Fruit fly (Drosophila melanogaster) whole organism: ENCODE measurements around the gene CG6865.

Experiments used
- CG8478 ChIP-seq: fragments of >200 bp; optimal IDR thresholded peaks from 2 replicates; lab custom pipeline; 2018; ENCODE audit warnings: inconsistent platforms
- Dll ChIP-seq: fragments of >200 bp; optimal IDR thresholded peaks from 2 replicates; lab custom pipeline; 2017
- EcR ChIP-seq, 2 experiments: fragments of >200 bp; optimal IDR thresholded peaks; 2 replicates each; lab custom pipeline; 2017; ENCODE audit warnings: missing biosample characterization in 2 of 2, missing genetic modification characterization in 2 of 2, missing genetic modification reagents in 2 of 2
- pan ChIP-seq: fragments of >200 bp; optimal IDR thresholded peaks from 2 replicates; lab custom pipeline; 2017
- psq ChIP-seq: fragments of >200 bp; optimal IDR thresholded peaks from 2 replicates; lab custom pipeline; 2017
- usp ChIP-seq: fragments of >200 bp; optimal IDR thresholded peaks from 2 replicates; lab custom pipeline; 2017; ENCODE audit warnings: missing biosample characterization, missing genetic modification characterization, mixed read lengths

- no peak for TF ChIP-seq Dll
- TF ChIP-seq EcR (GFP tag; optimal IDR thresholded peaks at IDR 0.05; lab: Kevin White, UChicago) = peak in 1 of 2 experiments; percentile 22
- TF ChIP-seq usp (GFP tag; lab: Kevin White, UChicago) = no peak
- TF ChIP-seq psq (lab: Kevin White, UChicago) = no peak
- TF ChIP-seq pan (lab: Kevin White, UChicago) = no peak
- TF ChIP-seq CG8478 (lab: Kevin White, UChicago) = no peak
These were observed 30.7 kb upstream of the CG6865 start for dm6 chr3L:18832708-18833107.
